Fruit fly (Drosophila melanogaster) Kc167 (cell line): Measurements from ENCODE around the gene D.
A peak's percentile ranks its signal among the peaks of the same experiment; 100 is the strongest.

ENCODE experiments used
- Myc ChIP-seq: fragments of >200 bp; optimal IDR thresholded peaks from 2 replicates; lab custom pipeline; 2017; ENCODE audit warnings: missing external identifiers
- Sin3A ChIP-seq: fragments of >200 bp; optimal IDR thresholded peaks from 2 replicates; lab custom pipeline; 2018; ENCODE audit warnings: missing external identifiers
- h ChIP-seq: fragments of >200 bp; optimal IDR thresholded peaks from 3 replicates; lab custom pipeline; 2018; ENCODE audit warnings: missing external identifiers
- insv ChIP-seq: fragments of >200 bp; optimal IDR thresholded peaks from 3 replicates; lab custom pipeline; 2018; ENCODE audit warnings: missing external identifiers
- psq ChIP-seq: fragments of >200 bp; optimal IDR thresholded peaks from 2 replicates; lab custom pipeline; 2017; ENCODE audit warnings: missing external identifiers
- ttk ChIP-seq: sonication (Bioruptor generic); optimal IDR thresholded peaks from 2 replicates; lab custom pipeline; 2017; ENCODE audit warnings: missing external identifiers

The D gene

DNA sequence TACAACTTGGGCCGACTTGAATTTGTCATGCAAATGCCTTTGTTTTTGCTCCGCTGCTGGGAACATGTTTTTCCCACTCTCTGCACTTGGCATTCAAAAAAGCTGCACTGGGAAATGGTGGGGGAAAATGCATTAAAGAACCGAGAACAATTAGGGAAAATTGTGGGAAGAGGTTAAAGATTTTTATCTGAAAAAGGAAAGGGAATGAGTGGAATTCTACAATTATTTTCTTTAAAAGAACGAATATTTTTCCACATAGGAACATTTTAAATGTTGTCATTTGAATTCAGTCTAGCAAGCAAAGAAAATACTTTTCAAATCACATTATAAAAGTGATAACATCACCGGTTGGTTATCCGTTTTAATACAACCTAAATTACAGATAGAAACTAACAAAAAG is 24.6 kb upstream of the D start, which contains the start of gene saturn:
Gene saturn (plus strand): TSS at position 301 of the 400 bp plus-strand sequence.
- no peak for TF ChIP-seq Myc (lab: Kevin White, UChicago)
- no peak for TF ChIP-seq Sin3A (lab: Kevin White, UChicago)
- TF ChIP-seq insv (lab: Kevin White, UChicago) = no peak
- TF ChIP-seq ttk (lab: Kevin White, UChicago) = no peak
- no peak for TF ChIP-seq psq (lab: Kevin White, UChicago)
- TF ChIP-seq h (lab: Kevin White, UChicago) = no peak

DNA sequence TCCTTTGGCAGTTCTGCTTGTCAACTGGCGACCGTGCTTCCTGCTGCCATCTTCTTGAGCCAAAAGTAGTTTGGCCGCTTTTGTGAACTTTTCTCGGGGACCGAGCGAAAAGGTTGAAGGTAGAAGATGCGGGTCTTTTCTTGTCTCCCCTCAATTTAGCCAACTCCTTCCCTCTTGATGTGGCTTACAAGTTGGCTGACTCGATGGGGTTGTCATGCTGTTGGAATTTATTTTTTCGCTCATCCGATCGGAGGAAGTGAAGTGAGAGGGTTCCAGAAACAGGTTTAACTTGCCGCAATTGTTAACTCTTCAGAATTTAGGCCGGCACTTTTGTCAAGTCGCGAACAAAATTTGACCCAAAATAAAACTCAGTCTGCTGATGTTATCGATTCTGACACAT is 23.9 kb upstream of the D start:
- TF ChIP-seq Myc (lab: Kevin White, UChicago) (no peak), ttk (lab: Kevin White, UChicago) (no peak), Sin3A (lab: Kevin White, UChicago) (no peak), psq (lab: Kevin White, UChicago) (no peak), insv (lab: Kevin White, UChicago) (no peak), h (lab: Kevin White, UChicago) (no peak)

DNA sequence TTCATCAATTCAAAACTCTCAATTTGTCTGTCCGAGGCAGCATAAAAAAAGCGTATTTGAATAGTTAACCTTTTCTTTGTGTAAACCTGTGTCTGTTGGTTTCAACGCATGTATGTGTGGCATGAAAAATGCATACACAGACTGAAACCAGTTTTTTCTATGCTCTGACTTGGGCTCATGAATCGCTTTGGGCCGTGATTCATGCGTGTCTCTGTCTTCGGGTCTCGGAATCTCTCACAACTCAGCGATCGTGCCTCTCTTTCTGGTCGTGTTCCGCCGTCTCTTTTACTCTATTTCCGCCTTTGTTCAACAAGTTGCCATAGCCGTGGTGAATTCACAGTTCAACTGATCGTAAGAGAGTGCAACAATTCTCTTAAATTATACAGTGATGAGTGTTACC is 22.5 kb upstream of the D start:
- no peak for TF ChIP-seq psq (lab: Kevin White, UChicago)

DNA sequence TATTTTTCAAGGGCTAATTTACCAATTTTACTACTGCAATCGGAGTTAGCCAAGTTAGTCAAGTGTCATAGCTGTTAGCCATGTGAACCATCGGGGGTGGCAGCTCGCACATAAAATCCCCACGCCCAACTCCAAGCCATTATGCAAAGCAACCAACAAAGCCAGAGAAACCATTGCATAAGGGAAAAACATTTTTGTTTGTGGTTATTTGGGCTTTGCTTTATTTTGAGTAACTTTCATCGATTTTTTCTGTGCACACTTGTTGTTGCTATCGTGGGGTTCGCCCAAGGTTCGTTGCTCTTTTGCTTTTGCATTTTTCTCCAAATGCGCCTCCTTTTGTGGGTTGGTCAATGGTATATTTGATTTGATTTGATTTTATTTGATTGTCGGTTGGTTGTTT is 19.8 kb upstream of the D start:
- TF ChIP-seq Sin3A (lab: Kevin White, UChicago) = no peak
- TF ChIP-seq h (lab: Kevin White, UChicago) = no peak
- no peak for TF ChIP-seq Myc (lab: Kevin White, UChicago)
- no peak for TF ChIP-seq insv (lab: Kevin White, UChicago)
- TF ChIP-seq psq (lab: Kevin White, UChicago) = no peak
- TF ChIP-seq ttk (lab: Kevin White, UChicago) = no peak

DNA sequence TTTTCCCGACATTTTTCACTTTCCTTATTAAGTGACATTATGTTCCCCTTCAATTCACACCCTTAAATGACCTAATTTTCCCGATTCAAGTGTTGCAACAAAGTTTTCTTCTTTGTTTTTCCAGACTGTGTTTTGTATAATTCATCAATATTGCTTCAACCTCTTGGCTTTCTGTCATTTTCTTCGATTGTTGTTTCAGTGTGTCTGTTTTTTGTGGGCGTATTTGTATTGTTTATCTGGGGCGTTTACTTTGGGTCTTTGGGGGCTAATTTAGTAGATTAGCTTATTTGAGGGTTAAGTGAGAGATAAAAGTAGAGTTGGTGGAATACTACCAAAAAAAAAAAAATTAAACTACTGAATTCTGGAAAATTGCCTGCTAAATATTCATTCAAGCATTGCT is 17.3 kb upstream of the D start:
- TF ChIP-seq h (lab: Kevin White, UChicago) (no peak), Sin3A (lab: Kevin White, UChicago) (no peak), Myc (lab: Kevin White, UChicago) (no peak), ttk (lab: Kevin White, UChicago) (no peak), psq (lab: Kevin White, UChicago) (no peak), insv (lab: Kevin White, UChicago) (no peak)

DNA sequence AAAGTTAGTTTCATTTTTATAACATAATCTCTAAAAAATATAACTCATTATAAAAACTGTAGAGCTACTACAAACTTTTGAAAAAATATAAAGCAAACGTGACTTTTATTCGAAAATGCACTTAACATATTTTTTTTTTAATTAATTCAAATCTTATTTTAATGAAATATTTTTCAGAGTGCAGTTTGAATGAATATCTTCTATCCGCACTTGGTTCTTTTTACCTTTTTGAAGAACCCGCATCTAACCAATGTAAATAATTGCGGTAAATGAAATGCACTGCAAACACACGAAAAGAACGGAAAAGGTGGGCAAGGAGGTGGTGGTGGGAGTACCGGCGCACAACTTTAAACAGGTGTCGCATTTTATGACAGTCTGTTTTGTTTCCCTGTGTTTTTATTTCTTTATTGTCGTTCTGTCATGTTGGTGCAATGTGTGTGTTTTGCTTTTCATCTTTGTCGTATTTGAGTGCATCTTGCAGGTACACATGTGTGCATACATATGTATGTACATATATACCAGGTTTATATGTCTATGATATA is 15.6 kb upstream of the D start:
- TF ChIP-seq ttk (lab: Kevin White, UChicago) (no peak), Sin3A (lab: Kevin White, UChicago) (no peak), Myc (lab: Kevin White, UChicago) (no peak), h (lab: Kevin White, UChicago) (no peak), psq (lab: Kevin White, UChicago) (no peak), insv (lab: Kevin White, UChicago) (no peak)

DNA sequence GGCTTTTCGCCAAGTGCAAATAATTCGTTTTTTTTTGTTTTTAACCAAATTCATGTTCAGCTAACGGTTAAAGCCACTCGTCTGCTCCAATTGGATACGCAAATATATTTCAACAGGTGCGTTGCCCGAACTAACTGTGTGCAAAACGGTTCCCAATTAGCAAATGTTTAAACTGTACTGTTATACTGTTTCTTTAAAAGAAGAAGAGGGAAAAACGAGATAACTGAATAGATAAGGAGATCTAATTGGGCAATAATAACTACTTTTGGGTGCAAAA is 13.0 kb upstream of the D start:
- TF ChIP-seq psq (lab: Kevin White, UChicago) = no peak
- no peak for TF ChIP-seq Sin3A (lab: Kevin White, UChicago)
- no peak for TF ChIP-seq h (lab: Kevin White, UChicago)
- TF ChIP-seq insv (lab: Kevin White, UChicago) = no peak
- no peak for TF ChIP-seq ttk (lab: Kevin White, UChicago)
- TF ChIP-seq Myc (lab: Kevin White, UChicago) = no peak

DNA sequence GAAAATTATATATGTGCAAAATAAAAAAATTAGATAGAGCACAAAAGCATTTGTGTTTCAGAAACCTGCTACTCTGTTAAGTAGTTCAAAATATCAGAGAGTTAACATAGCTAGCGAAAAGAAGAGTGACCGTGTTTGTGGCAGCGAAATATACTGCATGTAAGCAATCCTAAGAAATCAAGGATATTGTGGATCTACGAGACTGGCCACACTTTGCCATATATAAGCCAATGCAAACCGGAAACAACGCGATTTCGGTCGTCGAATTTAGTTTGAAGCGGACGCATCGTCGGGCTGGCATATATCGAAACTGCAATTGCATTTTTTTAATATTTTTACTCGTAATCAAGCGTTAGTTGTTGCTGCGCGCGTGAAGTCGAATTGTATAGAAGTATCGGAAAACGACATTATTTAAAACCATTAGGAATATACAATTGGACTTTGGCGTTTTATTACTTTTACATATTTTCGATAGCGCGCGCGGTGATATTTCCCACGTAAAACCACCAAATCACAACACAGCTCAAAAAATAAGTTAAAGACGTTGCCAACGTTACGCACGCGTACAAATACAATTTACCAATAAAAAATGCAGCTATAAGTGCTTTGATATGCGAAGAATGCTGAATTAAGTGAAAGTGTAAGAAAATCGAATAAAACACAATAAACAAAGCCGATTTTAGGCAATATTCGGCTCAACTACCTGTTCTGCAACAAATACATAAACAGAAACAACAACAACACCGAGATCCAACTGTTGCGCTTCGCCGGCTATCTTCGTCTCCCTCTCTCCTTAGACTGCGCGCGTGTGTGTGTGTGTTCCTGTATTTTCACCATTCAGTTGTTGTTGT is 12.4 kb upstream of the D start, which contains the start of gene nuf:
Gene nuf (plus strand): TSS at position 246 of the 851 bp plus-strand sequence.
- TF ChIP-seq insv (lab: Kevin White, UChicago) = no peak
- no peak for TF ChIP-seq Myc (lab: Kevin White, UChicago)
- TF ChIP-seq psq (lab: Kevin White, UChicago) = no peak
- no peak for TF ChIP-seq ttk (lab: Kevin White, UChicago)
- TF ChIP-seq Sin3A (lab: Kevin White, UChicago) = no peak
- TF ChIP-seq h (lab: Kevin White, UChicago) = no peak

DNA sequence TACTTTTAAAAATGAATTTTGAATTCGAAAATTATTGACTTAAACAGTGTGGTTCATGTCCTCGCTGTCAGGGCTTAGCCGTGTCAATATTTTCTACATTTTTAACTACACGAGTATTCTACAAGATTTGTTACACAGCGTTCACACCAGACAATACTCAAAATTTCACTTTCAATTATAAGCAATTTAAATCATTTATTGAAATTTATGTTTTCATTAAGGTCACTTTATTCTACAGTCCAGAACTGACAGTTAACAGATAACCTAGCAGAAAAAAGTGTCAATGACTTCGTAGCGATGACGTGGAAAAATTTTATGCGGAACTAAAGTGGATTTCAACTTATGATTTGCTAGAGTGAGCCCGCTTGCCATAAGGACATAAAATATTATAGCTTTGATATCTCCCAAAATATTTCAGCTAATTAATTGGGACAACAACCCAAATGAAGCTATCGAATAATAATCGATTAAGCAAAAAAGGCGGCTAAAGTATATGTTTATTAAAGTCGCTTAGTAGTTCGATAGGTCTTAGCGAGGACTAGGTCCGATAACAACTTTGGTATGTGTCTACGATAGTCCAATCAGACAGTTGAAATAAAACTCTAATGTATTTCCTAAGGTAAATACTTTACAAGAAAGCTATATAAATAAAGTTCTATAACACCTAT is 11.7 kb upstream of the D start:
- no peak for TF ChIP-seq Sin3A (lab: Kevin White, UChicago)
- peak; percentile 4 for TF ChIP-seq psq (lab: Kevin White, UChicago)

DNA sequence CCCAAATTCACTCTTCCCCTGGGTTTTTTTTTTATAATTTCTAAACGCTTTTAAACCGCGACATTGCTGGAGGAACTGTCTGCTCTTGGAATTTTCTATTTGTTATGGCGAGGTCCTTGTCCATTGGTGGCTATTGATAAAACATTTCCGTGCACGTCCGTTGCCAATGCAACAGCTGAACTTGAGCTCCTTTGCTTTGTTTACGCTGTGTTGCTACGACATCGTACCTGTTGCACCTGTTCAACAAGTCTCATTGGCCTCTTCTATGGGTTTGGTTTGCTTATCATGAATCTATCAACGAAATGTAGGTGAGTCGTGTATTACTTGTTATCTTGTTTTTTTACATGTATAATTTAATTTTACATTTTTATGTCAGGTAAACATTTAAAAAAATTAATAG is 11.0 kb upstream of the D start, which contains the start of gene nan:
Gene nan (minus strand): TSS at position 218 of the 400 bp plus-strand sequence.
- TF ChIP-seq insv (lab: Kevin White, UChicago) = no peak
- no peak for TF ChIP-seq ttk (lab: Kevin White, UChicago)
- TF ChIP-seq psq (lab: Kevin White, UChicago) = no peak
- TF ChIP-seq h (lab: Kevin White, UChicago) = no peak
- no peak for TF ChIP-seq Sin3A (lab: Kevin White, UChicago)
- no peak for TF ChIP-seq Myc (lab: Kevin White, UChicago)

DNA sequence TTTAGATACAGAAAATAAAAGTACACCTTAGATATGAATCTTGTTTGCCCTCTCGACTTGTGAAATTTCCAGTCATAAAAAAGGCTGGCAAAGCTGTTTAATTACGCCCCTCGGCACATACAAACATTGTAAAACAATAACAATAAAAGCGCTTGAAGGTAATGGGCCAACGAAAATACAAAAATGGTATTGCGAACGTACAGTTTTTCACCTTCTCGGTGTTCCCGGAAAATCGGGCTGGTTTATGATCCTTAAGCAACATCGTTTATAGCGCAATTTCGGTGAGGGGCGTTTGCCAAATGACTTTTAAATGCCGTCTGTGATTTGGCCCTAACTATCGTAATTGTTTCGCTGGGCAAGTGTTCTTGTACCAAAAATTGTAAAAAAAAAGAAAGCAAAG is 6.6 kb upstream of the D start:
- TF ChIP-seq ttk (lab: Kevin White, UChicago) (no peak), Sin3A (lab: Kevin White, UChicago) (no peak), insv (lab: Kevin White, UChicago) (no peak), h (lab: Kevin White, UChicago) (no peak), Myc (lab: Kevin White, UChicago) (no peak), psq (lab: Kevin White, UChicago) (no peak)
